Fruit fly (Drosophila melanogaster) whole organism, embryonic: ENCODE results near the gene Eip63F-1.

ENCODE experiments used
- ATbp ChIP-seq: fragments of 200-800 bp; sonication (Bioruptor generic); optimal IDR thresholded peaks from 2 replicates; lab custom pipeline; 2017; ENCODE audit warnings: missing biosample characterization, mild to moderate bottlenecking, missing genetic modification characterization, missing genetic modification reagents
- Adf1 ChIP-seq: fragments of 200-800 bp; sonication (Bioruptor generic); IDR thresholded peaks from 2 replicates; pipeline ENCODE4 v1.3.6; 2022; ENCODE audit warnings: missing biosample characterization, missing genetic modification characterization
- Aef1 ChIP-seq: fragments of 200-800 bp; sonication (Bioruptor generic); IDR thresholded peaks from 3 replicates; pipeline ENCODE4 v1.3.6; 2022; ENCODE audit warnings: missing biosample characterization, missing genetic modification characterization
- CG10267 ChIP-seq: fragments of 200-800 bp; sonication (Bioruptor generic); optimal IDR thresholded peaks from 2 replicates; lab custom pipeline; 2018; ENCODE audit warnings: missing biosample characterization, mild to moderate bottlenecking, missing genetic modification characterization, moderate library complexity
- CG10543 ChIP-seq: fragments of 200-800 bp; sonication (Bioruptor generic); optimal IDR thresholded peaks from 3 replicates; lab custom pipeline; 2017; ENCODE audit warnings: missing biosample characterization, mild to moderate bottlenecking, missing genetic modification characterization, moderate library complexity
- CG12744 ChIP-seq: fragments of 200-800 bp; sonication (Bioruptor generic); optimal IDR thresholded peaks from 2 replicates; lab custom pipeline; 2016; ENCODE audit warnings: missing biosample characterization, missing genetic modification characterization
- CG13775 ChIP-seq: fragments of 200-800 bp; sonication (Bioruptor generic); optimal IDR thresholded peaks from 3 replicates; lab custom pipeline; 2017; ENCODE audit warnings: missing biosample characterization, mild to moderate bottlenecking, missing genetic modification characterization
- CG14965 ChIP-seq: fragments of 200-800 bp; sonication (Bioruptor generic); optimal IDR thresholded peaks from 2 replicates; lab custom pipeline; 2016; ENCODE audit warnings: missing biosample characterization, missing genetic modification characterization, borderline replicate concordance
- CG15601 ChIP-seq: fragments of 200-800 bp; sonication (Bioruptor generic); optimal IDR thresholded peaks from 3 replicates; lab custom pipeline; 2019; ENCODE audit warnings: missing biosample characterization, mild to moderate bottlenecking, missing genetic modification characterization, moderate library complexity
- CG17829 ChIP-seq: fragments of 200-800 bp; optimal IDR thresholded peaks from 2 replicates; lab custom pipeline; 2019; ENCODE audit warnings: missing biosample characterization, mild to moderate bottlenecking, missing genetic modification characterization, moderate library complexity
- CG18262 ChIP-seq: fragments of 200-800 bp; optimal IDR thresholded peaks from 3 replicates; lab custom pipeline; 2019; ENCODE audit warnings: missing biosample characterization, mild to moderate bottlenecking, missing genetic modification characterization, moderate library complexity
- CG3163 ChIP-seq: fragments of 200-800 bp; sonication (Bioruptor generic); optimal IDR thresholded peaks from 3 replicates; lab custom pipeline; 2016; ENCODE audit warnings: missing biosample characterization, missing genetic modification characterization
- CG3847 ChIP-seq: fragments of 200-800 bp; sonication (Bioruptor generic); IDR thresholded peaks from 2 replicates; pipeline ENCODE4 v1.3.6; 2022; ENCODE audit warnings: missing biosample characterization, missing genetic modification characterization
- CG5245 ChIP-seq: fragments of 200-800 bp; sonication (Bioruptor generic); optimal IDR thresholded peaks from 3 replicates; lab custom pipeline; 2016; ENCODE audit warnings: missing biosample characterization, missing genetic modification characterization
- CG6683 ChIP-seq: fragments of 200-800 bp; sonication (Bioruptor generic); optimal IDR thresholded peaks from 2 replicates; lab custom pipeline; 2017; ENCODE audit warnings: missing biosample characterization, mild to moderate bottlenecking, missing genetic modification characterization, missing genetic modification reagents
- CG6791 ChIP-seq: fragments of 200-800 bp; sonication (Bioruptor generic); IDR thresholded peaks from 3 replicates; pipeline ENCODE4 v1.3.6; 2022; ENCODE audit warnings: missing biosample characterization, missing genetic modification characterization; ENCODE audit not compliant: partially characterized antibody
- CG7745 ChIP-seq: fragments of 200-800 bp; sonication (Bioruptor generic); optimal IDR thresholded peaks from 2 replicates; lab custom pipeline; 2018; ENCODE audit warnings: missing biosample characterization, mild to moderate bottlenecking, missing genetic modification characterization, moderate library complexity
- CG7928 ChIP-seq: fragments of 200-800 bp; sonication (Bioruptor generic); optimal IDR thresholded peaks from 2 replicates; lab custom pipeline; 2017; ENCODE audit warnings: missing biosample characterization, mild to moderate bottlenecking, missing genetic modification characterization
- CG8388 ChIP-seq: fragments of 200-800 bp; sonication (Bioruptor generic); optimal IDR thresholded peaks from 2 replicates; lab custom pipeline; 2019; ENCODE audit warnings: missing biosample characterization, mild to moderate bottlenecking, missing genetic modification characterization, moderate library complexity
- Doc3 ChIP-seq: fragments of 200-800 bp; sonication (Bioruptor generic); IDR thresholded peaks from 3 replicates; pipeline ENCODE4 v1.3.6; 2022; ENCODE audit warnings: missing biosample characterization, missing genetic modification characterization; ENCODE audit not compliant: partially characterized antibody
- Dref ChIP-seq: fragments of 200-800 bp; sonication (Bioruptor generic); IDR thresholded peaks from 2 replicates; pipeline ENCODE4 v1.3.6; 2022; ENCODE audit warnings: missing biosample characterization, missing genetic modification characterization
- Eip74EF ChIP-seq, 2 experiments: fragments of 200-800 bp in 1 of 2; fragments of >200 bp in 1 of 2; sonication (Bioruptor generic) in 1 of 2; optimal IDR thresholded peaks; 2 replicates each; lab custom pipeline; 2017 to 2019; ENCODE audit warnings: missing biosample characterization in 2 of 2, missing genetic modification characterization in 2 of 2, mild to moderate bottlenecking in 1 of 2, moderate library complexity in 1 of 2
- Elba2 ChIP-seq: fragments of 200-800 bp; sonication (Bioruptor generic); optimal IDR thresholded peaks from 3 replicates; lab custom pipeline; 2016; ENCODE audit warnings: missing biosample characterization, missing genetic modification characterization
- HLH3B ChIP-seq: fragments of 200-800 bp; sonication (Bioruptor generic); IDR thresholded peaks from 2 replicates; pipeline ENCODE4 v1.3.6; 2022; ENCODE audit warnings: missing biosample characterization, missing genetic modification characterization
- Med ChIP-seq: fragments of 200-800 bp; sonication (Bioruptor generic); peaks from one replicate; lab custom pipeline; 2016; ENCODE audit warnings: missing biosample characterization, missing genetic modification characterization, mild to moderate bottlenecking, inconsistent platforms, moderate library complexity
- NFAT ChIP-seq: fragments of 200-800 bp; sonication (Bioruptor generic); IDR thresholded peaks from 2 replicates; pipeline ENCODE4 v1.3.6; 2022; ENCODE audit warnings: missing biosample characterization, missing genetic modification characterization
- Nf-YC ChIP-seq: fragments of 200-800 bp; optimal IDR thresholded peaks from 3 replicates; lab custom pipeline; 2019; ENCODE audit warnings: missing biosample characterization, mild to moderate bottlenecking, missing genetic modification characterization, moderate library complexity
- NfI ChIP-seq: fragments of 200-800 bp; sonication (Bioruptor generic); optimal IDR thresholded peaks from 3 replicates; lab custom pipeline; 2018; ENCODE audit warnings: missing biosample characterization, mild to moderate bottlenecking, missing genetic modification characterization, moderate library complexity
- Optix ChIP-seq: fragments of 200-800 bp; sonication (Bioruptor generic); IDR thresholded peaks from 3 replicates; pipeline ENCODE4 v1.3.6; 2022; ENCODE audit warnings: missing biosample characterization, missing genetic modification characterization
- Pdp1 ChIP-seq, 2 experiments: fragments of 200-800 bp; sonication (Bioruptor generic); optimal IDR thresholded peaks; 3 replicates each; lab custom pipeline; 2016; ENCODE audit warnings: missing biosample characterization in 2 of 2, missing genetic modification characterization in 2 of 2, mild to moderate bottlenecking in 1 of 2, moderate library complexity in 1 of 2
- Scr ChIP-seq: fragments of 200-800 bp; sonication (Bioruptor generic); IDR thresholded peaks from 2 replicates; pipeline ENCODE4 v1.3.6; 2022; ENCODE audit warnings: missing biosample characterization, missing genetic modification characterization; ENCODE audit not compliant: partially characterized antibody
- Spps ChIP-seq: fragments of 200-800 bp; sonication (Bioruptor generic); optimal IDR thresholded peaks from 2 replicates; lab custom pipeline; 2018; ENCODE audit warnings: missing biosample characterization, mild to moderate bottlenecking, missing genetic modification characterization
- Usf ChIP-seq: fragments of 200-800 bp; sonication (Bioruptor generic); optimal IDR thresholded peaks from 2 replicates; lab custom pipeline; 2017; ENCODE audit warnings: missing genotype, missing biosample characterization, missing genetic modification characterization
- abd-A ChIP-seq: fragments of 200-800 bp; sonication (Bioruptor generic); optimal IDR thresholded peaks from 3 replicates; lab custom pipeline; 2019; ENCODE audit warnings: missing biosample characterization, mild to moderate bottlenecking, missing genetic modification characterization, moderate library complexity
- bab2 ChIP-seq: fragments of 200-800 bp; sonication (Bioruptor generic); optimal IDR thresholded peaks from 2 replicates; lab custom pipeline; 2016; ENCODE audit warnings: missing biosample characterization, missing genetic modification characterization
- btn ChIP-seq: fragments of 200-800 bp; sonication (Bioruptor generic); optimal IDR thresholded peaks from 2 replicates; lab custom pipeline; 2016; ENCODE audit warnings: missing biosample characterization, missing genetic modification characterization
- cg ChIP-seq: fragments of 200-800 bp; sonication (Bioruptor generic); optimal IDR thresholded peaks from 3 replicates; lab custom pipeline; 2019; ENCODE audit warnings: missing biosample characterization, mild to moderate bottlenecking, missing genetic modification characterization, moderate library complexity
- crol ChIP-seq: fragments of 200-800 bp; sonication (Bioruptor generic); IDR thresholded peaks from 2 replicates; pipeline ENCODE4 v1.3.6; 2022; ENCODE audit warnings: missing biosample characterization, missing genetic modification characterization
- dm ChIP-seq: fragments of 200-800 bp; sonication (Bioruptor generic); optimal IDR thresholded peaks from 3 replicates; lab custom pipeline; 2016; ENCODE audit warnings: missing biosample characterization, missing genetic modification characterization
- inv ChIP-seq: fragments of 200-800 bp; sonication (Bioruptor generic); IDR thresholded peaks from 2 replicates; pipeline ENCODE4 v1.3.6; 2022; ENCODE audit warnings: missing biosample characterization, missing genetic modification characterization; ENCODE audit not compliant: partially characterized antibody
- luna ChIP-seq: fragments of 200-800 bp; sonication (Bioruptor generic); optimal IDR thresholded peaks from 2 replicates; lab custom pipeline; 2016; ENCODE audit warnings: missing biosample characterization, missing genetic modification characterization
- onecut ChIP-seq: fragments of 200-800 bp; sonication (Bioruptor generic); IDR thresholded peaks from 2 replicates; pipeline ENCODE4 v1.3.6; 2022; ENCODE audit warnings: missing biosample characterization, missing genetic modification characterization
- pros ChIP-seq: fragments of 200-800 bp; sonication (Bioruptor generic); optimal IDR thresholded peaks from 3 replicates; lab custom pipeline; 2019; ENCODE audit warnings: missing biosample characterization, mild to moderate bottlenecking, missing genetic modification characterization, moderate library complexity
- schlank ChIP-seq: fragments of 200-800 bp; sonication (Bioruptor generic); optimal IDR thresholded peaks from 2 replicates; lab custom pipeline; 2018; ENCODE audit warnings: missing biosample characterization, mild to moderate bottlenecking, missing genetic modification characterization
- sens ChIP-seq: fragments of 200-800 bp; sonication (Bioruptor generic); peaks from one replicate; lab custom pipeline; 2016; ENCODE audit warnings: missing biosample characterization, missing genetic modification characterization
- sob ChIP-seq: fragments of 200-800 bp; sonication (Bioruptor generic); IDR thresholded peaks from 2 replicates; pipeline ENCODE4 v1.3.6; 2022; ENCODE audit warnings: missing biosample characterization, missing genetic modification characterization
- sug ChIP-seq: fragments of 200-800 bp; optimal IDR thresholded peaks from 2 replicates; lab custom pipeline; 2019; ENCODE audit warnings: missing biosample characterization, mild to moderate bottlenecking, missing genetic modification characterization, moderate library complexity
- tll ChIP-seq, 2 experiments: fragments of 200-800 bp in 1 of 2; fragments of >200 bp in 1 of 2; sonication (Bioruptor generic) in 1 of 2; optimal IDR thresholded peaks; 2 replicates each; lab custom pipeline; 2017 to 2019; ENCODE audit warnings: missing biosample characterization in 2 of 2, missing genetic modification characterization in 2 of 2, mild to moderate bottlenecking in 1 of 2, moderate library complexity in 1 of 2
- toy ChIP-seq: fragments of 200-800 bp; sonication (Bioruptor generic); IDR thresholded peaks from 2 replicates; pipeline ENCODE4 v1.3.6; 2022; ENCODE audit warnings: missing biosample characterization, missing genetic modification characterization
- twi ChIP-seq: fragments of 200-800 bp; optimal IDR thresholded peaks from 2 replicates; lab custom pipeline; 2019; ENCODE audit warnings: missing biosample characterization, mild to moderate bottlenecking, missing genetic modification characterization, moderate library complexity
- wor ChIP-seq: fragments of 200-800 bp; sonication (Bioruptor generic); IDR thresholded peaks from 2 replicates; pipeline ENCODE4 v1.3.6; 2022; ENCODE audit warnings: missing biosample characterization, missing genetic modification characterization

The Eip63F-1 gene

DNA sequence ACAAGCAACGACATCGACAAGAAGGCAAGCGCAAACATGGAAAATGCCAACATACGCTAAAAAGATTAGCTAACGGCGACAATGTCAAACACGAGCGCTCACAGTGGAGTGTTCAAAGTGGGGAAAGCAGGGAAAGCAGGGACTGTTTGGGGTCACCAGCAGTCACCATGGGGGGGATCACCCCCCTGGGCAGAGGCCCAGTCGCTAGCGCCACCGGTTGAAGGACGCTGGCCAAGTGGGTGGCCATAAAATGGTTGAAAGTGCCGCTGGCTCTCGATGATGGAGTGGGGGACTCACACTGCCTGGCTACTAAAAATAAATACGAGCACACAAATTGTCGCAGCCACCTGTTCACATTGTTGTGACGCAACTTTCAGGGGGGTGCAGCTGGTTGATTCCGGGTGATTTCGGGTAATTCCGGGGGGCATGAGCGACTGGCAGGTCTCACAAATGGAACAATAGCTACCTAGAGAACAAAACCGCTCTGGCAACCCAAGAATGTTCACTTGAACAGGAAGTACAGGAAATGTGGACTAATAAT, 25.5 kb upstream of the Eip63F-1 start:
- TF ChIP-seq onecut (GFP tag; lab: Robert Waterston, UW) (no peak), sug (tag; lab: Kevin White, UChicago) (no peak), HLH3B (no peak), CG13775 (GFP tag; lab: Kevin White, UChicago) (no peak), CG14965 (GFP tag; lab: Kevin White, UChicago) (no peak), CG8388 (GFP tag; lab: Kevin White, UChicago) (no peak), Pdp1 (GFP tag; optimal IDR thresholded peaks at IDR 0.05; lab: Kevin White, UChicago) (peak in 1 of 2 experiments; percentile 53), CG7745 (tag; lab: Kevin White, UChicago) (no peak), Adf1 (GFP tag; lab: Robert Waterston, UW) (no peak), CG3847 (no peak), luna (GFP tag; lab: Kevin White, UChicago) (no peak), CG17829 (tag; lab: Kevin White, UChicago) (no peak), btn (GFP tag; lab: Kevin White, UChicago) (no peak), CG5245 (no peak), cg (GFP tag; lab: Kevin White, UChicago) (no peak), twi (tag; lab: Kevin White, UChicago) (no peak), abd-A (tag; lab: Kevin White, UChicago) (peak; percentile 69), CG15601 (no peak), dm (GFP tag; lab: Kevin White, UChicago) (no peak), CG18262 (tag; lab: Kevin White, UChicago) (no peak), bab2 (GFP tag; lab: Kevin White, UChicago) (no peak), CG7928 (GFP tag; lab: Kevin White, UChicago) (no peak), NFAT (GFP tag; lab: Robert Waterston, UW) (no peak), inv (GFP tag; lab: Robert Waterston, UW) (no peak), CG10267 (tag; lab: Kevin White, UChicago) (no peak), Aef1 (GFP tag; lab: Robert Waterston, UW) (no peak), Eip74EF (GFP tag; optimal IDR thresholded peaks at IDR 0.05; lab: Kevin White, UChicago) (no peak), crol (GFP tag; lab: Robert Waterston, UW) (peak; percentile 55), ATbp (GFP tag; lab: Kevin White, UChicago) (no peak), CG6791 (no peak), Optix (GFP tag; lab: Robert Waterston, UW) (no peak), NfI (GFP tag; lab: Kevin White, UChicago) (no peak), Scr (GFP tag; lab: Robert Waterston, UW) (no peak), Nf-YC (tag; lab: Kevin White, UChicago) (no peak), toy (no peak), CG12744 (GFP tag; lab: Kevin White, UChicago) (no peak), sob (GFP tag; lab: Robert Waterston, UW) (no peak), Elba2 (GFP tag; lab: Kevin White, UChicago) (no peak), wor (GFP tag; lab: Robert Waterston, UW) (no peak), schlank (tag; lab: Kevin White, UChicago) (no peak), CG6683 (GFP tag; lab: Kevin White, UChicago) (no peak), CG3163 (GFP tag; lab: Kevin White, UChicago) (no peak), sens (GFP tag; lab: Kevin White, UChicago) (no peak), Spps (no peak), CG10543 (GFP tag; lab: Kevin White, UChicago) (no peak), Usf (GFP tag; lab: Kevin White, UChicago) (no peak), Dref (GFP tag; lab: Robert Waterston, UW) (no peak), Med (GFP tag; lab: Kevin White, UChicago) (no peak), Doc3 (GFP tag; lab: Robert Waterston, UW) (no peak), pros (GFP tag; lab: Kevin White, UChicago) (no peak), tll (GFP tag; optimal IDR thresholded peaks at IDR 0.05; lab: Kevin White, UChicago) (no peak)
